Worm (Caenorhabditis elegans) whole organism, young adult: ENCODE measurements around the gene F45E1.1.

Source experiments
- C06A6.2 ChIP-seq: fragments of 200-800 bp; sonication (Bioruptor generic); conservative IDR thresholded peaks from 2 replicates; pipeline ENCODE4 v1.3.6; 2022; ENCODE audit warnings: missing genetic modification characterization, missing compliant biosample characterization
- F55B11.4 ChIP-seq: sonication (generic microtip); optimal IDR thresholded peaks from 2 replicates; lab custom pipeline; 2016; ENCODE audit warnings: missing compliant biosample characterization, missing genetic modification characterization, borderline replicate concordance; ENCODE audit not compliant: insufficient read depth
- K11D2.4 ChIP-seq: fragments of 200-800 bp; sonication (Bioruptor generic); IDR thresholded peaks from 2 replicates; pipeline ENCODE4 v1.3.6; 2022; ENCODE audit warnings: missing genetic modification reagents, missing genetic modification characterization, missing compliant biosample characterization
- Y53F4B.3 ChIP-seq: fragments of 200-800 bp; sonication (Bioruptor generic); IDR thresholded peaks from 2 replicates; pipeline ENCODE4 v1.3.6; 2022; ENCODE audit warnings: missing genetic modification reagents, missing genetic modification characterization, missing compliant biosample characterization
- Y67H2A.10 ChIP-seq: fragments of 200-800 bp; sonication (Bioruptor generic); conservative IDR thresholded peaks from 2 replicates; pipeline ENCODE4 v1.3.6; 2022; ENCODE audit warnings: missing genetic modification reagents, missing genetic modification characterization, missing compliant biosample characterization
- Y79H2A.3 ChIP-seq: fragments of 200-800 bp; sonication (Bioruptor generic); conservative IDR thresholded peaks from 2 replicates; pipeline ENCODE4 v1.3.6; 2022; ENCODE audit warnings: missing genetic modification reagents, missing genetic modification characterization, missing compliant biosample characterization
- ama-1 ChIP-seq, 3 experiments: fragments of 150-350 bp in 1 of 3; sonication (generic microtip) in 2 of 3; optimal IDR thresholded peaks; 2 replicates each; lab custom pipeline; 2014 to 2018; ENCODE audit warnings: missing biosample characterization in 2 of 3, missing genetic modification characterization in 2 of 3, missing genetic modification reagents in 2 of 3
- atf-7 ChIP-seq: sonication (generic microtip); optimal IDR thresholded peaks from 2 replicates; lab custom pipeline; 2017; ENCODE audit warnings: mild to moderate bottlenecking, missing genetic modification characterization, missing compliant biosample characterization
- bed-1 ChIP-seq: fragments of 200-800 bp; sonication (Bioruptor generic); IDR thresholded peaks from 2 replicates; pipeline ENCODE4 v1.3.6; 2022; ENCODE audit warnings: missing genetic modification reagents, missing genetic modification characterization, missing compliant biosample characterization
- cebp-1 ChIP-seq, 2 experiments: fragments of 200-800 bp in 1 of 2; sonication (Bioruptor generic) in 1 of 2; sonication (generic microtip) in 1 of 2; IDR thresholded peaks in 1 of 2; optimal IDR thresholded peaks in 1 of 2; 2 replicates each; pipeline versions ENCODE4 v1.3.6 to Lab custom; 2017 to 2022; ENCODE audit warnings: missing compliant biosample characterization in 2 of 2, missing genetic modification characterization in 2 of 2, mild to moderate bottlenecking in 1 of 2, missing genetic modification reagents in 1 of 2, moderate library complexity in 1 of 2
- chd-7 ChIP-seq: sonication (generic microtip); optimal IDR thresholded peaks from 2 replicates; lab custom pipeline; 2016; ENCODE audit warnings: mild to moderate bottlenecking, missing genetic modification characterization, moderate library complexity, missing compliant biosample characterization
- dox-1 ChIP-seq: fragments of 200-800 bp; sonication (Bioruptor generic); IDR thresholded peaks from 2 replicates; pipeline ENCODE4 v1.3.6; 2022; ENCODE audit warnings: missing genetic modification reagents, missing genetic modification characterization, missing compliant biosample characterization
- dpl-1 ChIP-seq: fragments of 150-350 bp; optimal IDR thresholded peaks from 2 replicates; lab custom pipeline; 2014; ENCODE audit warnings: missing biosample characterization, missing genetic modification reagents, missing genetic modification characterization
- egl-44 ChIP-seq: fragments of 200-800 bp; sonication (Bioruptor generic); IDR thresholded peaks from 2 replicates; pipeline ENCODE4 v1.3.6; 2022; ENCODE audit warnings: missing genetic modification reagents, missing genetic modification characterization, missing compliant biosample characterization
- egrh-3 ChIP-seq: fragments of 200-800 bp; sonication (Bioruptor generic); IDR thresholded peaks from 2 replicates; pipeline ENCODE4 v1.3.6; 2022; ENCODE audit warnings: missing genetic modification reagents, missing genetic modification characterization, missing compliant biosample characterization
- ekl-4 ChIP-seq: fragments of 200-800 bp; sonication (Bioruptor generic); IDR thresholded peaks from 2 replicates; pipeline ENCODE4 v1.3.6; 2022; ENCODE audit warnings: missing genetic modification reagents, missing genetic modification characterization, missing compliant biosample characterization
- hlh-12 ChIP-seq: sonication (generic microtip); optimal IDR thresholded peaks from 2 replicates; lab custom pipeline; 2016; ENCODE audit warnings: missing genetic modification characterization, missing compliant biosample characterization
- lag-1 ChIP-seq: fragments of 200-800 bp; sonication (Bioruptor generic); IDR thresholded peaks from 2 replicates; pipeline ENCODE4 v1.3.6; 2022; ENCODE audit warnings: missing genetic modification reagents, missing genetic modification characterization, missing compliant biosample characterization
- lin-35 ChIP-seq, 3 experiments: fragments of 150-350 bp in 2 of 3; sonication (generic microtip) in 1 of 3; optimal IDR thresholded peaks; 2 replicates each; lab custom pipeline; 2014 to 2018; ENCODE audit warnings: missing biosample characterization in 3 of 3, missing genetic modification characterization in 3 of 3, missing genetic modification reagents in 3 of 3
- lsy-27 ChIP-seq: sonication (generic microtip); optimal IDR thresholded peaks from 2 replicates; lab custom pipeline; 2017; ENCODE audit warnings: missing genetic modification characterization, mild to moderate bottlenecking, missing compliant biosample characterization, antibody characterized with exemption, missing genotype, borderline replicate concordance; ENCODE audit not compliant: insufficient read depth
- madf-3 ChIP-seq: fragments of 200-800 bp; sonication (Bioruptor generic); IDR thresholded peaks from 2 replicates; pipeline ENCODE4 v1.3.6; 2022; ENCODE audit warnings: missing genetic modification reagents, missing genetic modification characterization, missing compliant biosample characterization
- madf-6 ChIP-seq: fragments of 200-800 bp; sonication (Bioruptor generic); IDR thresholded peaks from 2 replicates; pipeline ENCODE4 v1.3.6; 2022; ENCODE audit warnings: missing genetic modification reagents, missing genetic modification characterization, missing compliant biosample characterization
- madf-8 ChIP-seq: fragments of 200-800 bp; sonication (Bioruptor generic); conservative IDR thresholded peaks from 2 replicates; pipeline ENCODE4 v1.3.6; 2022; ENCODE audit warnings: missing genetic modification reagents, missing genetic modification characterization, missing compliant biosample characterization
- mcd-1 ChIP-seq: fragments of 200-800 bp; sonication (Bioruptor generic); IDR thresholded peaks from 2 replicates; pipeline ENCODE4 v1.3.6; 2022; ENCODE audit warnings: missing genetic modification reagents, missing genetic modification characterization, missing compliant biosample characterization
- mes-4 ChIP-seq: sonication (generic microtip); optimal IDR thresholded peaks from 2 replicates; lab custom pipeline; 2016; ENCODE audit warnings: missing genotype, missing genetic modification characterization, missing compliant biosample characterization
- mxl-1 ChIP-seq: sonication (generic microtip); optimal IDR thresholded peaks from 2 replicates; lab custom pipeline; 2016; ENCODE audit warnings: missing genetic modification characterization, missing compliant biosample characterization
- nfya-1 ChIP-seq: sonication (generic microtip); optimal IDR thresholded peaks from 2 replicates; lab custom pipeline; 2017; ENCODE audit warnings: antibody characterized with exemption, missing compliant biosample characterization, missing genetic modification characterization, borderline replicate concordance; ENCODE audit not compliant: insufficient read depth
- nfya-2 ChIP-seq: fragments of 200-800 bp; sonication (Bioruptor generic); IDR thresholded peaks from 2 replicates; pipeline ENCODE4 v1.3.6; 2022; ENCODE audit warnings: missing genetic modification reagents, missing genetic modification characterization, missing compliant biosample characterization
- nfyb-1 ChIP-seq: fragments of 200-800 bp; sonication (Bioruptor generic); IDR thresholded peaks from 2 replicates; pipeline ENCODE4 v1.3.6; 2022; ENCODE audit warnings: missing genetic modification reagents, missing genetic modification characterization, missing compliant biosample characterization
- nhr-120 ChIP-seq: fragments of 200-800 bp; sonication (Bioruptor generic); IDR thresholded peaks from 2 replicates; pipeline ENCODE4 v1.3.6; 2022; ENCODE audit warnings: missing genetic modification characterization, missing compliant biosample characterization
- nhr-179 ChIP-seq: sonication (generic microtip); optimal IDR thresholded peaks from 2 replicates; lab custom pipeline; 2016; ENCODE audit warnings: mild to moderate bottlenecking, missing genetic modification characterization, missing compliant biosample characterization
- nhr-27 ChIP-seq: fragments of 200-800 bp; sonication (Bioruptor generic); optimal IDR thresholded peaks from 2 replicates; lab custom pipeline; 2018; ENCODE audit warnings: mild to moderate bottlenecking, missing genetic modification characterization, moderate library complexity, missing compliant biosample characterization
- repo-1 ChIP-seq: sonication (generic microtip); optimal IDR thresholded peaks from 2 replicates; lab custom pipeline; 2017; ENCODE audit warnings: mild to moderate bottlenecking, missing genetic modification characterization, missing compliant biosample characterization
- sdz-38 ChIP-seq: sonication (generic microtip); optimal IDR thresholded peaks from 2 replicates; lab custom pipeline; 2016; ENCODE audit warnings: missing genotype, missing genetic modification characterization, missing compliant biosample characterization
- snpc-1.3 ChIP-seq: sonication (generic microtip); optimal IDR thresholded peaks from 2 replicates; lab custom pipeline; 2017; ENCODE audit warnings: missing genetic modification characterization, mild to moderate bottlenecking, missing compliant biosample characterization, antibody characterized with exemption, moderate library complexity, missing genotype, missing genetic modification reagents; ENCODE audit not compliant: insufficient read depth
- somi-1 ChIP-seq: fragments of 200-800 bp; sonication (Bioruptor generic); optimal IDR thresholded peaks from 2 replicates; lab custom pipeline; 2018; ENCODE audit warnings: mild to moderate bottlenecking, missing genetic modification characterization, missing compliant biosample characterization
- sptf-2 ChIP-seq: fragments of 200-800 bp; sonication (Bioruptor generic); optimal IDR thresholded peaks from 2 replicates; lab custom pipeline; 2018; ENCODE audit warnings: mild to moderate bottlenecking, missing genetic modification characterization, missing compliant biosample characterization
- tbp1 ChIP-seq: fragments of 200-800 bp; sonication (Bioruptor generic); optimal IDR thresholded peaks from 2 replicates; lab custom pipeline; 2018; ENCODE audit warnings: mild to moderate bottlenecking, missing genetic modification characterization, missing compliant biosample characterization
- zfh-2 ChIP-seq: fragments of 200-800 bp; sonication (Bioruptor generic); conservative IDR thresholded peaks from 2 replicates; pipeline ENCODE4 v1.3.6; 2022; ENCODE audit warnings: missing genetic modification reagents, missing genetic modification characterization, missing compliant biosample characterization
- zim-3 ChIP-seq: sonication (generic microtip); optimal IDR thresholded peaks from 2 replicates; lab custom pipeline; 2017; ENCODE audit warnings: mild to moderate bottlenecking, missing genetic modification characterization, moderate library complexity, missing compliant biosample characterization

Gene F45E1.1

ce11 chrX:8003663-8004062, at the start of gene F45E1.1, which contains the start of gene F45E1.2:
Gene F45E1.1, plus strand, starts transcription at chrX:8003682.
Gene F45E1.2, plus strand, starts transcription at chrX:8003733.
- TF ChIP-seq dpl-1 (GFP tag; lab: Kevin White, UChicago) = no peak

- no peak for TF ChIP-seq egrh-3
- TF ChIP-seq cebp-1 (GFP tag; IDR thresholded peaks at IDR 0.05; lab: Robert Waterston, UW) = no peak
- TF ChIP-seq cebp-1 (tag; optimal IDR thresholded peaks at IDR 0.05; lab: Kevin White, UChicago) = peak; percentile 24
Measured at ce11 chrX:7953695-7954094, 49.8 kb upstream of the F45E1.1 start.

- TF ChIP-seq chd-7 (tag; lab: Kevin White, UChicago) (no peak), zfh-2 (0 out of 2 replicates have a peak, but pooled peaks have one; percentile 13), atf-7 (tag; lab: Kevin White, UChicago) (peak; percentile 0), C06A6.2 (GFP tag; lab: Robert Waterston, UW) (0 out of 2 replicates have a peak, but pooled peaks have one; percentile 9)
- TF ChIP-seq, all 124 proteins: peak for 3
Measured at ce11 chrX:7954328-7954727, 49.2 kb upstream of the F45E1.1 start, which contains the start of gene dct-1. Gene dct-1, plus strand, starts transcription at chrX:7954354.

- TF ChIP-seq repo-1 (peak; percentile 10), F55B11.4 (no peak), mcd-1 (GFP tag; lab: Robert Waterston, UW) (no peak), atf-7 (tag; lab: Kevin White, UChicago) (no peak), K11D2.4 (GFP tag; lab: Robert Waterston, UW) (peak; percentile 25; the same call in 1 of the 2 replicates), egrh-3 (no peak), Y79H2A.3 (no peak), zim-3 (peak; percentile 32), madf-8 (GFP tag; lab: Robert Waterston, UW) (no peak), nhr-179 (tag; lab: Kevin White, UChicago) (no peak), hlh-12 (tag; lab: Kevin White, UChicago) (no peak), nhr-27 (tag; lab: Kevin White, UChicago) (no peak), nfya-1 (tag; lab: Kevin White, UChicago) (no peak), madf-6 (no peak), ekl-4 (GFP tag; lab: Robert Waterston, UW) (peak; percentile 22; the same call in 1 of the 2 replicates), C06A6.2 (GFP tag; lab: Robert Waterston, UW) (0 out of 2 replicates have a peak, but pooled peaks have one; percentile 8), lag-1 (GFP tag; lab: Robert Waterston, UW) (no peak), tbp1 (GFP tag; lab: Kevin White, UChicago) (no peak), nhr-120 (GFP tag; lab: Robert Waterston, UW) (no peak), mxl-1 (no peak), snpc-1.3 (tag; lab: Kevin White, UChicago) (no peak), egl-44 (GFP tag; lab: Robert Waterston, UW) (no peak), lin-35 (GFP tag; optimal IDR thresholded peaks at IDR 0.05; lab: Kevin White, UChicago) (no peak), sdz-38 (tag; lab: Kevin White, UChicago) (no peak), mes-4 (tag; lab: Kevin White, UChicago) (no peak), Y53F4B.3 (GFP tag; lab: Robert Waterston, UW) (no peak), nfyb-1 (GFP tag; lab: Robert Waterston, UW) (0 out of 2 replicates have a peak, but pooled peaks have one; percentile 13), nfya-2 (no peak), chd-7 (tag; lab: Kevin White, UChicago) (peak; percentile 9), sptf-2 (no peak), dox-1 (0 out of 2 replicates have a peak, but pooled peaks have one; percentile 20), Y67H2A.10 (no peak), lsy-27 (no peak), somi-1 (GFP tag; lab: Kevin White, UChicago) (peak; percentile 5), bed-1 (GFP tag; lab: Robert Waterston, UW) (no peak), madf-3 (GFP tag; lab: Robert Waterston, UW) (no peak), cebp-1 (GFP tag; IDR thresholded peaks at IDR 0.05; lab: Robert Waterston, UW) (0 out of 2 replicates have a peak, but pooled peaks have one; percentile 27), cebp-1 (tag; optimal IDR thresholded peaks at IDR 0.05; lab: Kevin White, UChicago) (peak; percentile 49), ama-1 (optimal IDR thresholded peaks at IDR 0.05; lab: Kevin White, UChicago) (no peak), ama-1 (GFP tag; optimal IDR thresholded peaks at IDR 0.05; lab: Kevin White, UChicago) (no peak)
Measured at ce11 chrX:7956449-7956848, 47.0 kb upstream of the F45E1.1 start.
